Fruit fly (Drosophila melanogaster): ENCODE measurements around the gene Nna1.

Gene Nna1

DNA sequence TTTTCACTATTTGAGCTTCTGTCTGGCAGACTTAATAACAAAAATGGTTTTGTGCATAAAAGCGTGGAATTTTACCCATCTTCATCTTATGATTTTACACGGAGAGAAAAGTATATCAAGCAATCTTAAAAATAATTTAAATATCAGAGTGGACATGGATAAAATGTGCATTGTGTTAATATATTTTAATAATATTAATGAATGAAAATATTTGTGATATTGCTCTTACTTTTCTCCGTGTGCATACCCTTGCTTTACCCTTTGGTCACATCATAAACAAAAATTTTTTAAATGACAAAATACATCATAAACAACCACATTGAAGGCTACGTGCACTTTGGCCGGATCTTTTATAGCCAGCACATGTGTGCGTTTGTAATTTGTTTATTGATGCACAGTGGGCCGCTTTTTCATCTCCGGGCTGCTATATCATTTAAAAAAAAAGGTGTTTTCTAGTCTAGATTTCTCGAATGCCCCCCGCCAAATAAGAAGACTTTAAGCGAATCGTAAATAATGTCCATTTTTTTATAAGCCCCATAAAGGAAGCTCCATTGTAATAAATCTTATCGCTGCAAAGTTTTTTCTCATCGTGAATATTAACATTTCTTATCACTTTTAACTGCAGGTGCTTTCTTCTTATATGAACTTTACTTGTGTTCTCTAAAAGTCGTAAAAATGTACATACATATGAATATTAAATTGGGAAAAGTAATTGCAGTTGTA lies 72.5 kb downstream of the Nna1 start:
- no peak for TF ChIP-seq br (GFP tag; optimal IDR thresholded peaks at IDR 0.05)
- TF ChIP-seq N (GFP tag; optimal IDR thresholded peaks at IDR 0.05): no peak
- peak; percentile 30 for TF ChIP-seq ey (GFP tag; optimal IDR thresholded peaks at IDR 0.05)
- TF ChIP-seq fru (GFP tag; optimal IDR thresholded peaks at IDR 0.05): peak; percentile 37
- no peak for TF ChIP-seq Hnf4 (GFP tag; optimal IDR thresholded peaks at IDR 0.05)
- no peak for TF ChIP-seq CrebA (GFP tag; optimal IDR thresholded peaks at IDR 0.05; ENCODE audit: borderline replicate concordance)
- no peak for TF ChIP-seq woc (GFP tag; optimal IDR thresholded peaks at IDR 0.05)
- no peak for TF ChIP-seq Abd-B (GFP tag; optimal IDR thresholded peaks at IDR 0.05)
- no peak for TF ChIP-seq Jra (GFP tag; optimal IDR thresholded peaks at IDR 0.05)
- no peak for TF ChIP-seq Hr78 (GFP tag; optimal IDR thresholded peaks at IDR 0.05)
- peak; percentile 3 for TF ChIP-seq HLH106 (tag; optimal IDR thresholded peaks at IDR 0.05)
- TF ChIP-seq foxo (GFP tag; optimal IDR thresholded peaks at IDR 0.05): peak in 1 of 2 experiments; percentile 31
- peak; percentile 34 for TF ChIP-seq h (GFP tag; optimal IDR thresholded peaks at IDR 0.05)
- no peak for TF ChIP-seq Hr83 (GFP tag; optimal IDR thresholded peaks at IDR 0.05; ENCODE audit: poor library complexity, severe bottlenecking)
- TF ChIP-seq rgr (GFP tag; optimal IDR thresholded peaks at IDR 0.05): peak; percentile 28
- peak; percentile 20 for TF ChIP-seq psq (GFP tag; optimal IDR thresholded peaks at IDR 0.05)
- TF ChIP-seq Dif (GFP tag; optimal IDR thresholded peaks at IDR 0.05; ENCODE audit: partially characterized antibody): no peak
- no peak for TF ChIP-seq CG9705 (GFP tag; optimal IDR thresholded peaks at IDR 0.05)
- peak; percentile 15 for TF ChIP-seq Sp1 (GFP tag; optimal IDR thresholded peaks at IDR 0.05)
- TF ChIP-seq OdsH (GFP tag; optimal IDR thresholded peaks at IDR 0.05): peak; percentile 2
- no peak for TF ChIP-seq jim (GFP tag; optimal IDR thresholded peaks at IDR 0.05)

DNA sequence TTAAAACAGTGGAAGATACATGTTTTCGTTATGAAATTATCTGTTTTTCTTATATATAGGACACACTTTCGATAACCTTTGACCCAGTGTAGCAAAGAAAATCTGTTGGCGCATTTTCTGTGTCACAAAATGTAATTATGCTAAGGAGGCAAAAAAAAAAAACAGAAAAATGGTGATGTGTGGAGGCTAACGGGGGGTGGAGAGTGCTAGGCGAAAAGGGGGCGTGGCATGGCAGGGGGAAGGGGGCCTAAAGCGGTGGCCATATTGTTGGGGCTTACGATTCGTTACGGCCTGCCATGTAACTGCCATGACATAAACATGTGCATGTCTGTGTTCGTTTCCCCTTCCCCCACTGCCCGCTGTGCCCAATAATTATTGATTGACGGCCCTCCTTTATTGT lies 73.1 kb downstream of the Nna1 start:
- TF ChIP-seq CrebA (GFP tag; optimal IDR thresholded peaks at IDR 0.05; ENCODE audit: borderline replicate concordance): no peak
- no peak for TF ChIP-seq Hr78 (GFP tag; optimal IDR thresholded peaks at IDR 0.05)
- no peak for TF ChIP-seq Hnf4 (GFP tag; optimal IDR thresholded peaks at IDR 0.05)
- no peak for TF ChIP-seq dsf (GFP tag; optimal IDR thresholded peaks at IDR 0.05; ENCODE audit: borderline replicate concordance)
- TF ChIP-seq ey (GFP tag; optimal IDR thresholded peaks at IDR 0.05): no peak
- no peak for TF ChIP-seq Abd-B (GFP tag; optimal IDR thresholded peaks at IDR 0.05)
- no peak for TF ChIP-seq pan (optimal IDR thresholded peaks at IDR 0.05)
- no peak for TF ChIP-seq lola (GFP tag; optimal IDR thresholded peaks at IDR 0.05)
- no peak for TF ChIP-seq Dfd (GFP tag; optimal IDR thresholded peaks at IDR 0.05)
- no peak for TF ChIP-seq CG32264 (GFP tag; optimal IDR thresholded peaks at IDR 0.05)
- TF ChIP-seq Jra (GFP tag; optimal IDR thresholded peaks at IDR 0.05): no peak
- TF ChIP-seq dl (GFP tag; optimal IDR thresholded peaks at IDR 0.05; ENCODE audit: insufficient read depth in 1 of 2, partially characterized antibody in 2 of 2): no peak
- TF ChIP-seq OdsH (GFP tag; optimal IDR thresholded peaks at IDR 0.05): no peak
- no peak for TF ChIP-seq sv (GFP tag; optimal IDR thresholded peaks at IDR 0.05)
- TF ChIP-seq woc (GFP tag; optimal IDR thresholded peaks at IDR 0.05): no peak
- TF ChIP-seq h (GFP tag; optimal IDR thresholded peaks at IDR 0.05): no peak
- no peak for TF ChIP-seq tai (GFP tag; optimal IDR thresholded peaks at IDR 0.05)
- no peak for TF ChIP-seq br (GFP tag; optimal IDR thresholded peaks at IDR 0.05)
- TF ChIP-seq dmrt93B (GFP tag; optimal IDR thresholded peaks at IDR 0.05): no peak

DNA sequence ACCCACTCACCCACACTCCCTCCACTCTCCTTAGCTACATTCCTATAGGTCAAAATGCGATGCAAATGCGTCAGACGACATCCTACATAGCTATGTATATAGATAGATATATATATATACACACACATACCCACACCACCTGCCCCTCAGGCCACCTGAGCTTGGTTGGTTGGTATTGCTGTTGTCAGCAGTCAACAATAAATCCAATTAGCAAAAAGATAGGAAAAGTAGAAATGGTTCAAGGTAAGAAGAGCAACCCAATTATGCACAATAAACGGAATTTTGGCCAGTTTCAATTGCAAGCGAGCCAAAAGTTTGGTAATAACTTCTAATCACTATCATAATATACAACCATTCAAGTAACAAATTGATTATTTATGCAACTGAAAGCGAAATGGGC lies 74.4 kb downstream of the Nna1 start:
- no peak for TF ChIP-seq sv (GFP tag; optimal IDR thresholded peaks at IDR 0.05)
- no peak for TF ChIP-seq Dif (GFP tag; optimal IDR thresholded peaks at IDR 0.05; ENCODE audit: partially characterized antibody)
- TF ChIP-seq lola (GFP tag; optimal IDR thresholded peaks at IDR 0.05): no peak
- no peak for TF ChIP-seq h (GFP tag; optimal IDR thresholded peaks at IDR 0.05)
- no peak for TF ChIP-seq fru (GFP tag; optimal IDR thresholded peaks at IDR 0.05)
- no peak for TF ChIP-seq tai (GFP tag; optimal IDR thresholded peaks at IDR 0.05)
- no peak for TF ChIP-seq Hr83 (GFP tag; optimal IDR thresholded peaks at IDR 0.05; ENCODE audit: poor library complexity, severe bottlenecking)
- TF ChIP-seq ey (GFP tag; optimal IDR thresholded peaks at IDR 0.05): no peak
- no peak for TF ChIP-seq Sp1 (GFP tag; optimal IDR thresholded peaks at IDR 0.05)
- TF ChIP-seq CG9705 (GFP tag; optimal IDR thresholded peaks at IDR 0.05): no peak
- no peak for TF ChIP-seq Hnf4 (GFP tag; optimal IDR thresholded peaks at IDR 0.05)
- TF ChIP-seq Myc (optimal IDR thresholded peaks at IDR 0.05): no peak
- TF ChIP-seq sage (GFP tag; optimal IDR thresholded peaks at IDR 0.05): no peak
- TF ChIP-seq dmrt93B (GFP tag; optimal IDR thresholded peaks at IDR 0.05): no peak
- no peak for TF ChIP-seq Vsx2 (GFP tag; optimal IDR thresholded peaks at IDR 0.05; ENCODE audit: partially characterized antibody)
- no peak for TF ChIP-seq CrebA (GFP tag; optimal IDR thresholded peaks at IDR 0.05; ENCODE audit: borderline replicate concordance)
- no peak for TF ChIP-seq brk (GFP tag; optimal IDR thresholded peaks at IDR 0.05)
- TF ChIP-seq usp (GFP tag; optimal IDR thresholded peaks at IDR 0.05): no peak
